Fruit fly (Drosophila melanogaster) whole organism, embryonic: Measurements from ENCODE around the gene CG12581.

Experiments used
- Adf1 ChIP-seq: fragments of 200-800 bp; sonication (Bioruptor generic); IDR thresholded peaks from 2 replicates; pipeline ENCODE4 v1.3.6; 2022; ENCODE audit warnings: missing biosample characterization, missing genetic modification characterization
- CG12659 ChIP-seq: fragments of 200-800 bp; sonication (Bioruptor generic); optimal IDR thresholded peaks from 3 replicates; lab custom pipeline; 2017; ENCODE audit warnings: mild to moderate bottlenecking, missing biosample characterization, missing genetic modification reagents, missing genetic modification characterization
- CG14667 ChIP-seq: fragments of 200-800 bp; sonication (Bioruptor generic); IDR thresholded peaks from 2 replicates; pipeline ENCODE4 v1.3.6; 2022; ENCODE audit warnings: missing biosample characterization, missing genetic modification characterization
- CG16815 ChIP-seq: fragments of 200-800 bp; sonication (Bioruptor generic); optimal IDR thresholded peaks from 3 replicates; lab custom pipeline; 2017; ENCODE audit warnings: missing biosample characterization, mild to moderate bottlenecking, missing genetic modification characterization
- CG17802 ChIP-seq: fragments of 200-800 bp; sonication (Bioruptor generic); optimal IDR thresholded peaks from 2 replicates; lab custom pipeline; 2018; ENCODE audit warnings: missing biosample characterization, mild to moderate bottlenecking, missing genetic modification characterization, moderate library complexity
- CG2202 ChIP-seq: fragments of 200-800 bp; sonication (Bioruptor generic); optimal IDR thresholded peaks from 2 replicates; lab custom pipeline; 2018; ENCODE audit warnings: missing biosample characterization, mild to moderate bottlenecking, missing genetic modification characterization
- CG30403 ChIP-seq: fragments of 200-800 bp; sonication (Bioruptor generic); optimal IDR thresholded peaks from 3 replicates; lab custom pipeline; 2016; ENCODE audit warnings: missing biosample characterization, missing genetic modification characterization
- CG30431 ChIP-seq: fragments of 200-800 bp; sonication (Bioruptor generic); optimal IDR thresholded peaks from 2 replicates; lab custom pipeline; 2017; ENCODE audit warnings: missing biosample characterization, missing genetic modification characterization
- CG3995 ChIP-seq: fragments of 200-800 bp; sonication (Bioruptor generic); optimal IDR thresholded peaks from 3 replicates; lab custom pipeline; 2016; ENCODE audit warnings: missing biosample characterization, missing genetic modification characterization
- CG42726 ChIP-seq: fragments of 200-800 bp; sonication (Bioruptor generic); IDR thresholded peaks from 2 replicates; pipeline ENCODE4 v1.3.6; 2022; ENCODE audit warnings: missing biosample characterization, missing genetic modification characterization; ENCODE audit not compliant: partially characterized antibody
- CG4424 ChIP-seq: fragments of 200-800 bp; sonication (Bioruptor generic); optimal IDR thresholded peaks from 3 replicates; lab custom pipeline; 2016; ENCODE audit warnings: missing biosample characterization, missing genetic modification characterization
- CG4617 ChIP-seq: fragments of 200-800 bp; sonication (Bioruptor generic); optimal IDR thresholded peaks from 3 replicates; lab custom pipeline; 2016; ENCODE audit warnings: missing biosample characterization, missing genetic modification characterization, borderline replicate concordance
- CG6791 ChIP-seq: fragments of 200-800 bp; sonication (Bioruptor generic); IDR thresholded peaks from 3 replicates; pipeline ENCODE4 v1.3.6; 2022; ENCODE audit warnings: missing biosample characterization, missing genetic modification characterization; ENCODE audit not compliant: partially characterized antibody
- CG7839 ChIP-seq: fragments of 200-800 bp; sonication (Bioruptor generic); optimal IDR thresholded peaks from 3 replicates; lab custom pipeline; 2018; ENCODE audit warnings: missing biosample characterization, mild to moderate bottlenecking, missing genetic modification characterization, moderate library complexity
- CG8290 ChIP-seq, 3 experiments: fragments of 200-800 bp; sonication (Bioruptor generic); optimal IDR thresholded peaks; 2 replicates each; lab custom pipeline; 2016 to 2019; ENCODE audit warnings: missing biosample characterization in 3 of 3, missing genetic modification characterization in 3 of 3, mild to moderate bottlenecking in 2 of 3, moderate library complexity in 1 of 3
- CG9215 ChIP-seq: fragments of 200-800 bp; sonication (Bioruptor generic); IDR thresholded peaks from 2 replicates; pipeline ENCODE4 v1.3.6; 2022; ENCODE audit warnings: missing biosample characterization, missing genetic modification characterization
- CoRest ChIP-seq: fragments of 200-800 bp; sonication (Bioruptor generic); optimal IDR thresholded peaks from 3 replicates; lab custom pipeline; 2018; ENCODE audit warnings: missing biosample characterization, mild to moderate bottlenecking, missing genetic modification characterization, moderate library complexity
- Dbx ChIP-seq: fragments of 200-800 bp; sonication (Bioruptor generic); IDR thresholded peaks from 3 replicates; pipeline ENCODE4 v1.3.6; 2022; ENCODE audit warnings: missing biosample characterization, missing genetic modification characterization
- Dfd ChIP-seq, 2 experiments: fragments of >200 bp; optimal IDR thresholded peaks; 2 replicates each; lab custom pipeline; 2017; ENCODE audit warnings: missing biosample characterization in 2 of 2, missing genetic modification characterization in 2 of 2
- Dll ChIP-seq: fragments of 200-800 bp; sonication (Bioruptor generic); IDR thresholded peaks from 4 replicates; pipeline ENCODE4 v1.3.6; 2022; ENCODE audit warnings: missing biosample characterization, missing genetic modification characterization; ENCODE audit not compliant: partially characterized antibody
- Doc3 ChIP-seq: fragments of 200-800 bp; sonication (Bioruptor generic); IDR thresholded peaks from 3 replicates; pipeline ENCODE4 v1.3.6; 2022; ENCODE audit warnings: missing biosample characterization, missing genetic modification characterization; ENCODE audit not compliant: partially characterized antibody
- Eip74EF ChIP-seq, 2 experiments: fragments of 200-800 bp in 1 of 2; fragments of >200 bp in 1 of 2; sonication (Bioruptor generic) in 1 of 2; optimal IDR thresholded peaks; 2 replicates each; lab custom pipeline; 2017 to 2019; ENCODE audit warnings: missing biosample characterization in 2 of 2, missing genetic modification characterization in 2 of 2, mild to moderate bottlenecking in 1 of 2, moderate library complexity in 1 of 2
- Ets65A ChIP-seq: fragments of 200-800 bp; sonication (Bioruptor generic); peaks from one replicate; lab custom pipeline; 2016; ENCODE audit warnings: missing biosample characterization, missing genetic modification characterization
- Fer2 ChIP-seq: fragments of 200-800 bp; sonication (Bioruptor generic); optimal IDR thresholded peaks from 2 replicates; lab custom pipeline; 2018; ENCODE audit warnings: missing biosample characterization, mild to moderate bottlenecking, missing genetic modification characterization, moderate library complexity
- HLHmδ ChIP-seq: fragments of 200-800 bp; sonication (Bioruptor generic); optimal IDR thresholded peaks from 2 replicates; lab custom pipeline; 2018; ENCODE audit warnings: missing biosample characterization, mild to moderate bottlenecking, missing genetic modification characterization, moderate library complexity
- Hand ChIP-seq: fragments of 200-800 bp; sonication (Bioruptor generic); optimal IDR thresholded peaks from 2 replicates; lab custom pipeline; 2017; ENCODE audit warnings: mild to moderate bottlenecking, missing biosample characterization, missing genetic modification reagents, missing genetic modification characterization
- Opbp ChIP-seq: fragments of 200-800 bp; sonication (Bioruptor generic); IDR thresholded peaks from 3 replicates; pipeline ENCODE4 v1.3.6; 2022; ENCODE audit warnings: missing biosample characterization, missing genetic modification characterization; ENCODE audit not compliant: partially characterized antibody
- Rfx ChIP-seq: fragments of 200-800 bp; sonication (Bioruptor generic); IDR thresholded peaks from 2 replicates; pipeline ENCODE4 v1.3.6; 2022; ENCODE audit warnings: missing biosample characterization, missing genetic modification characterization
- Scr ChIP-seq: fragments of 200-800 bp; sonication (Bioruptor generic); IDR thresholded peaks from 2 replicates; pipeline ENCODE4 v1.3.6; 2022; ENCODE audit warnings: missing biosample characterization, missing genetic modification characterization; ENCODE audit not compliant: partially characterized antibody
- Sry-δ ChIP-seq: fragments of 200-800 bp; sonication (Bioruptor generic); optimal IDR thresholded peaks from 2 replicates; lab custom pipeline; 2016; ENCODE audit warnings: missing biosample characterization, missing genetic modification characterization
- Stat92E ChIP-seq, 3 experiments: fragments of >200 bp in 2 of 3; fragments of 200-800 bp in 1 of 3; sonication (Bioruptor generic) in 1 of 3; optimal IDR thresholded peaks; 2 replicates each; lab custom pipeline; 2017 to 2019; ENCODE audit warnings: missing biosample characterization in 3 of 3, missing genetic modification characterization in 3 of 3, mild to moderate bottlenecking in 1 of 3, moderate library complexity in 1 of 3
- Xrp1 ChIP-seq: fragments of 200-800 bp; sonication (Bioruptor generic); IDR thresholded peaks from 2 replicates; pipeline ENCODE4 v1.3.6; 2022; ENCODE audit warnings: missing biosample characterization, missing genetic modification characterization
- YL-1 ChIP-seq: fragments of 200-800 bp; sonication (Bioruptor generic); optimal IDR thresholded peaks from 3 replicates; lab custom pipeline; 2017; ENCODE audit warnings: missing biosample characterization, mild to moderate bottlenecking, missing genetic modification characterization
- ato ChIP-seq: fragments of 200-800 bp; sonication (Bioruptor generic); IDR thresholded peaks from 2 replicates; pipeline ENCODE4 v1.3.6; 2022; ENCODE audit warnings: missing biosample characterization, missing genetic modification characterization; ENCODE audit not compliant: partially characterized antibody
- bbx ChIP-seq: fragments of 200-800 bp; sonication (Bioruptor generic); IDR thresholded peaks from 2 replicates; pipeline ENCODE4 v1.3.6; 2022; ENCODE audit warnings: missing biosample characterization, missing genetic modification characterization; ENCODE audit not compliant: partially characterized antibody
- br ChIP-seq: fragments of >200 bp; optimal IDR thresholded peaks from 2 replicates; lab custom pipeline; 2017
- gfzf ChIP-seq: fragments of 200-800 bp; sonication (Bioruptor generic); optimal IDR thresholded peaks from 2 replicates; lab custom pipeline; 2016; ENCODE audit warnings: missing biosample characterization, mild to moderate bottlenecking, missing genetic modification characterization, moderate library complexity
- grau ChIP-seq: fragments of 200-800 bp; optimal IDR thresholded peaks from 3 replicates; lab custom pipeline; 2019; ENCODE audit warnings: missing biosample characterization, mild to moderate bottlenecking, missing genetic modification characterization, moderate library complexity
- lbe ChIP-seq: fragments of 200-800 bp; sonication (Bioruptor generic); optimal IDR thresholded peaks from 2 replicates; lab custom pipeline; 2016; ENCODE audit warnings: missing biosample characterization, mild to moderate bottlenecking, missing genetic modification characterization
- nmo ChIP-seq: fragments of 200-800 bp; sonication (Bioruptor generic); optimal IDR thresholded peaks from 2 replicates; lab custom pipeline; 2018; ENCODE audit warnings: missing biosample characterization, mild to moderate bottlenecking, missing genetic modification characterization, moderate library complexity
- pho ChIP-seq: fragments of 200-800 bp; sonication (Bioruptor generic); optimal IDR thresholded peaks from 2 replicates; lab custom pipeline; 2016; ENCODE audit warnings: missing biosample characterization, missing genetic modification characterization
- sd ChIP-seq: fragments of 200-800 bp; sonication (Bioruptor generic); optimal IDR thresholded peaks from 3 replicates; lab custom pipeline; 2018; ENCODE audit warnings: missing biosample characterization, mild to moderate bottlenecking, missing genetic modification characterization, moderate library complexity
- sens ChIP-seq: fragments of 200-800 bp; sonication (Bioruptor generic); peaks from one replicate; lab custom pipeline; 2016; ENCODE audit warnings: missing biosample characterization, missing genetic modification characterization
- ssp ChIP-seq: fragments of 200-800 bp; sonication (Bioruptor generic); IDR thresholded peaks from 2 replicates; pipeline ENCODE4 v1.3.6; 2022; ENCODE audit warnings: missing biosample characterization, missing genetic modification characterization
- tio ChIP-seq: fragments of 200-800 bp; sonication (Bioruptor generic); optimal IDR thresholded peaks from 2 replicates; lab custom pipeline; 2017; ENCODE audit warnings: missing biosample characterization, missing genetic modification characterization, inconsistent platforms
- vnd ChIP-seq: fragments of 200-800 bp; sonication (Bioruptor generic); IDR thresholded peaks from 3 replicates; pipeline ENCODE4 v1.3.6; 2022; ENCODE audit warnings: missing biosample characterization, missing genetic modification characterization; ENCODE audit not compliant: partially characterized antibody

The CG12581 gene

dm6 chr3R:4232139-4233017 is 57.9 kb downstream of the CG12581 start, which contains the start of gene CG14641 (continued):
- no peak for TF ChIP-seq Hand (GFP tag; lab: Kevin White, UChicago)
- peak; percentile 16 for TF ChIP-seq CG4424 (GFP tag; lab: Kevin White, UChicago)
- TF ChIP-seq CG9215 = 0 out of 2 replicates have a peak, but pooled peaks have one; percentile 19
- no peak for TF ChIP-seq Adf1 (GFP tag; lab: Robert Waterston, UW)
- TF ChIP-seq pho (GFP tag; lab: Kevin White, UChicago) = no peak
- peak; percentile 1 for TF ChIP-seq grau (tag; lab: Kevin White, UChicago)
- TF ChIP-seq Doc3 = 0 out of 3 replicates have a peak, but pooled peaks have one; percentile 36
- peak; percentile 66 for TF ChIP-seq CG3995 (GFP tag; lab: Kevin White, UChicago)
- TF ChIP-seq gfzf (GFP tag; lab: Kevin White, UChicago) = peak; percentile 30
- TF ChIP-seq Xrp1 (GFP tag; lab: Robert Waterston, UW) = no peak
- TF ChIP-seq CoRest (tag; lab: Kevin White, UChicago) = peak; percentile 42
- peak in 1 of 3 experiments; percentile 86 for TF ChIP-seq Stat92E (GFP tag; optimal IDR thresholded peaks at IDR 0.05; lab: Kevin White, UChicago)
- no peak for TF ChIP-seq Fer2 (tag; lab: Kevin White, UChicago)
- TF ChIP-seq CG17802 (tag; lab: Kevin White, UChicago) = peak; percentile 85
- TF ChIP-seq CG2202 (tag; lab: Kevin White, UChicago) = no peak
- TF ChIP-seq CG8290 (GFP tag; optimal IDR thresholded peaks at IDR 0.05; lab: Kevin White, UChicago) = no peak
- TF ChIP-seq CG8290 (tag; optimal IDR thresholded peaks at IDR 0.05; lab: Kevin White, UChicago) = peak in 1 of 2 experiments; percentile 42
- peak; percentile 44 for TF ChIP-seq Scr (GFP tag; lab: Robert Waterston, UW)
- peak in 1 of 2 experiments; percentile 66 for TF ChIP-seq Eip74EF (GFP tag; optimal IDR thresholded peaks at IDR 0.05; lab: Kevin White, UChicago)
- peak; percentile 61 for TF ChIP-seq YL-1 (GFP tag; lab: Kevin White, UChicago)
- TF ChIP-seq HLHmδ (GFP tag; lab: Kevin White, UChicago) = no peak
- TF ChIP-seq Rfx (GFP tag; lab: Robert Waterston, UW) = peak; percentile 23; the same call in 1 of the 2 replicates
- TF ChIP-seq CG30431 (GFP tag; lab: Kevin White, UChicago) = no peak
- peak; percentile 47 for TF ChIP-seq tio (GFP tag; lab: Kevin White, UChicago)
- TF ChIP-seq br (lab: Kevin White, UChicago) = no peak
- TF ChIP-seq Ets65A = peak; percentile 82
- peak; percentile 48; the same call in 3 of the 4 replicates for TF ChIP-seq Dll
- TF ChIP-seq CG30403 = peak; percentile 19
- peak; percentile 38; the same call in 1 of the 3 replicates for TF ChIP-seq vnd
- TF ChIP-seq CG4617 (GFP tag; lab: Kevin White, UChicago) = peak; percentile 61
- TF ChIP-seq Dbx (GFP tag; lab: Robert Waterston, UW) = no peak
- TF ChIP-seq CG7839 (tag; lab: Kevin White, UChicago) = peak; percentile 7
- peak; percentile 53; the same call in 1 of the 3 replicates for TF ChIP-seq CG6791 (GFP tag; lab: Robert Waterston, UW)
- peak; percentile 39 for TF ChIP-seq CG12659 (GFP tag; lab: Kevin White, UChicago)
- TF ChIP-seq CG16815 = peak; percentile 22
- TF ChIP-seq sens (GFP tag; lab: Kevin White, UChicago) = peak; percentile 56
- TF ChIP-seq lbe (GFP tag; lab: Kevin White, UChicago) = no peak
- peak; percentile 73 for TF ChIP-seq Sry-δ (GFP tag; lab: Kevin White, UChicago)
- peak; percentile 54; the same call in 2 of the 3 replicates for TF ChIP-seq Opbp
- peak in 1 of 2 experiments; percentile 82 for TF ChIP-seq Dfd (GFP tag; optimal IDR thresholded peaks at IDR 0.05; lab: Kevin White, UChicago)
- no peak for TF ChIP-seq sd (tag; lab: Kevin White, UChicago)
- peak; percentile 97 for TF ChIP-seq ssp (GFP tag; lab: Robert Waterston, UW)
- TF ChIP-seq CG42726 (GFP tag; lab: Robert Waterston, UW) = peak; percentile 60
- peak; percentile 49 for TF ChIP-seq bbx (GFP tag; lab: Robert Waterston, UW)
- peak; percentile 29; the same call in 1 of the 2 replicates for TF ChIP-seq CG14667
- peak; percentile 27 for TF ChIP-seq nmo (GFP tag; lab: Kevin White, UChicago)
- 0 out of 2 replicates have a peak, but pooled peaks have one; percentile 56 for TF ChIP-seq ato (GFP tag; lab: Robert Waterston, UW)
